Worm (Caenorhabditis elegans): ENCODE measurements around the gene Y39B6A.34.
"Not testable (repeated sequence)": the region's sequence is repeated elsewhere in the genome, so short reads cannot be mapped to it uniquely, and the experiment has no call there.

ce11 chrV:19014273-19014672, 13.5 kb downstream of the Y39B6A.34 start, which contains the start of gene Y39B6A.30:
- not testable (repeated sequence) for TF ChIP-seq lsy-12 (tag; optimal IDR thresholded peaks at IDR 0.05); sea-2 (GFP tag; optimal IDR thresholded peaks at IDR 0.05); ztf-4 (tag; optimal IDR thresholded peaks at IDR 0.05); unc-39 (tag; optimal IDR thresholded peaks at IDR 0.05); ZK546.5 (tag; optimal IDR thresholded peaks at IDR 0.05); nhr-43 (tag; optimal IDR thresholded peaks at IDR 0.05; ENCODE audit: poor library complexity, severe bottlenecking); ama-1 (optimal IDR thresholded peaks at IDR 0.05); mml-1 (tag; optimal IDR thresholded peaks at IDR 0.05); unc-62 (GFP tag; optimal IDR thresholded peaks at IDR 0.05); nhr-28 (tag; optimal IDR thresholded peaks at IDR 0.05); nhr-25 (tag; optimal IDR thresholded peaks at IDR 0.05); pha-4 (tag; optimal IDR thresholded peaks at IDR 0.05); elt-3 (tag; optimal IDR thresholded peaks at IDR 0.05); mdl-1 (tag; optimal IDR thresholded peaks at IDR 0.05)
